Fruit fly (Drosophila melanogaster) whole organism, embryonic: Measurements from ENCODE around the gene Cad89D.
A peak's percentile ranks its signal among the peaks of the same experiment; 100 is the strongest.

Experiments used
- Asciz ChIP-seq: fragments of 200-800 bp; sonication (Bioruptor generic); optimal IDR thresholded peaks from 2 replicates; lab custom pipeline; 2017; ENCODE audit warnings: missing biosample characterization, mild to moderate bottlenecking, missing genetic modification characterization, missing genetic modification reagents
- Awh ChIP-seq: fragments of 200-800 bp; sonication (Bioruptor generic); IDR thresholded peaks from 2 replicates; pipeline ENCODE4, ENCODE4 v1.3.6; 2022; ENCODE audit warnings: missing biosample characterization, missing genetic modification characterization
- CG10321 ChIP-seq: fragments of 200-800 bp; sonication (Bioruptor generic); IDR thresholded peaks from 2 replicates; pipeline ENCODE4 v1.3.6; 2022; ENCODE audit warnings: missing biosample characterization, missing genetic modification characterization
- CG10431 ChIP-seq: fragments of 200-800 bp; sonication (Bioruptor generic); optimal IDR thresholded peaks from 3 replicates; lab custom pipeline; 2018; ENCODE audit warnings: missing biosample characterization, mild to moderate bottlenecking, missing genetic modification characterization
- CG10543 ChIP-seq: fragments of 200-800 bp; sonication (Bioruptor generic); optimal IDR thresholded peaks from 3 replicates; lab custom pipeline; 2017; ENCODE audit warnings: missing biosample characterization, mild to moderate bottlenecking, missing genetic modification characterization, moderate library complexity
- CG10979 ChIP-seq: fragments of 200-800 bp; sonication (Bioruptor generic); optimal IDR thresholded peaks from 2 replicates; lab custom pipeline; 2018; ENCODE audit warnings: missing biosample characterization, mild to moderate bottlenecking, missing genetic modification characterization, moderate library complexity
- CG12071 ChIP-seq: fragments of 200-800 bp; sonication (Bioruptor generic); optimal IDR thresholded peaks from 3 replicates; lab custom pipeline; 2018; ENCODE audit warnings: missing biosample characterization, mild to moderate bottlenecking, missing genetic modification characterization
- CG12942 ChIP-seq: fragments of 200-800 bp; sonication (Bioruptor generic); optimal IDR thresholded peaks from 3 replicates; lab custom pipeline; 2016; ENCODE audit warnings: missing biosample characterization, missing genetic modification characterization
- CG15479 ChIP-seq: fragments of 200-800 bp; sonication (Bioruptor generic); optimal IDR thresholded peaks from 3 replicates; lab custom pipeline; 2019; ENCODE audit warnings: missing biosample characterization, mild to moderate bottlenecking, missing genetic modification characterization, moderate library complexity
- CG16779 ChIP-seq: fragments of 200-800 bp; sonication (Bioruptor generic); IDR thresholded peaks from 2 replicates; pipeline ENCODE4 v1.3.6; 2022; ENCODE audit warnings: missing biosample characterization, missing genetic modification characterization
- CG16813 ChIP-seq: fragments of 200-800 bp; sonication (Bioruptor generic); IDR thresholded peaks from 3 replicates; pipeline ENCODE4 v1.3.6; 2022; ENCODE audit warnings: missing biosample characterization, missing genetic modification characterization; ENCODE audit not compliant: partially characterized antibody
- CG18619 ChIP-seq: fragments of 200-800 bp; sonication (Bioruptor generic); optimal IDR thresholded peaks from 3 replicates; lab custom pipeline; 2017; ENCODE audit warnings: missing biosample characterization, mild to moderate bottlenecking, missing genetic modification characterization
- CG2678 ChIP-seq: fragments of 200-800 bp; sonication (Bioruptor generic); optimal IDR thresholded peaks from 3 replicates; lab custom pipeline; 2019; ENCODE audit warnings: missing biosample characterization, mild to moderate bottlenecking, missing genetic modification characterization, moderate library complexity
- CG30020 ChIP-seq: fragments of 200-800 bp; optimal IDR thresholded peaks from 2 replicates; lab custom pipeline; 2019; ENCODE audit warnings: missing biosample characterization, mild to moderate bottlenecking, missing genetic modification characterization, moderate library complexity
- CG33213 ChIP-seq: fragments of 200-800 bp; sonication (Bioruptor generic); optimal IDR thresholded peaks from 3 replicates; lab custom pipeline; 2016; ENCODE audit warnings: missing biosample characterization, missing genetic modification characterization
- CG42726 ChIP-seq: fragments of 200-800 bp; sonication (Bioruptor generic); IDR thresholded peaks from 2 replicates; pipeline ENCODE4 v1.3.6; 2022; ENCODE audit warnings: missing biosample characterization, missing genetic modification characterization; ENCODE audit not compliant: partially characterized antibody
- CG4328 ChIP-seq: fragments of 200-800 bp; sonication (Bioruptor generic); optimal IDR thresholded peaks from 3 replicates; lab custom pipeline; 2017; ENCODE audit warnings: missing biosample characterization, missing genetic modification reagents, missing genetic modification characterization
- CG4404 ChIP-seq: fragments of 200-800 bp; sonication (Bioruptor generic); IDR thresholded peaks from 2 replicates; pipeline ENCODE4 v1.3.6; 2022; ENCODE audit warnings: missing biosample characterization, missing genetic modification characterization
- CG6175 ChIP-seq: fragments of 200-800 bp; sonication (Bioruptor generic); IDR thresholded peaks from 3 replicates; pipeline ENCODE4 v1.3.6; 2022; ENCODE audit warnings: missing biosample characterization, missing genetic modification characterization
- Dek ChIP-seq: fragments of 200-800 bp; sonication (Bioruptor generic); optimal IDR thresholded peaks from 3 replicates; lab custom pipeline; 2019; ENCODE audit warnings: missing biosample characterization, mild to moderate bottlenecking, missing genetic modification characterization, moderate library complexity
- Dfd ChIP-seq, 2 experiments: fragments of >200 bp; optimal IDR thresholded peaks; 2 replicates each; lab custom pipeline; 2017; ENCODE audit warnings: missing biosample characterization in 2 of 2, missing genetic modification characterization in 2 of 2
- ERR ChIP-seq: fragments of 200-800 bp; sonication (Bioruptor generic); optimal IDR thresholded peaks from 2 replicates; lab custom pipeline; 2016; ENCODE audit warnings: missing biosample characterization, missing genetic modification characterization
- Elba2 ChIP-seq: fragments of 200-800 bp; sonication (Bioruptor generic); optimal IDR thresholded peaks from 3 replicates; lab custom pipeline; 2016; ENCODE audit warnings: missing biosample characterization, missing genetic modification characterization
- Fer3 ChIP-seq: fragments of 200-800 bp; sonication (Bioruptor generic); optimal IDR thresholded peaks from 2 replicates; lab custom pipeline; 2018; ENCODE audit warnings: missing biosample characterization, mild to moderate bottlenecking, missing genetic modification characterization, moderate library complexity
- Hand ChIP-seq: fragments of 200-800 bp; sonication (Bioruptor generic); optimal IDR thresholded peaks from 2 replicates; lab custom pipeline; 2017; ENCODE audit warnings: mild to moderate bottlenecking, missing biosample characterization, missing genetic modification reagents, missing genetic modification characterization
- MESR4 ChIP-seq: fragments of 200-800 bp; sonication (Bioruptor generic); optimal IDR thresholded peaks from 2 replicates; lab custom pipeline; 2018; ENCODE audit warnings: missing biosample characterization, mild to moderate bottlenecking, missing genetic modification characterization, moderate library complexity
- Mad ChIP-seq: fragments of 200-800 bp; sonication (Bioruptor generic); optimal IDR thresholded peaks from 2 replicates; lab custom pipeline; 2016; ENCODE audit warnings: missing biosample characterization, missing genetic modification characterization
- Mrtf ChIP-seq: fragments of 200-800 bp; sonication (Bioruptor generic); IDR thresholded peaks from 3 replicates; pipeline ENCODE4 v1.3.6; 2022; ENCODE audit warnings: missing biosample characterization, missing genetic modification characterization
- PHDP ChIP-seq: fragments of 200-800 bp; sonication (Bioruptor generic); optimal IDR thresholded peaks from 3 replicates; lab custom pipeline; 2018; ENCODE audit warnings: missing biosample characterization, mild to moderate bottlenecking, missing genetic modification characterization, moderate library complexity
- Rfx ChIP-seq: fragments of 200-800 bp; sonication (Bioruptor generic); IDR thresholded peaks from 2 replicates; pipeline ENCODE4 v1.3.6; 2022; ENCODE audit warnings: missing biosample characterization, missing genetic modification characterization
- Sox100B ChIP-seq: fragments of 200-800 bp; sonication (Bioruptor generic); optimal IDR thresholded peaks from 3 replicates; lab custom pipeline; 2018; ENCODE audit warnings: missing biosample characterization, mild to moderate bottlenecking, missing genetic modification characterization
- ac ChIP-seq: fragments of 200-800 bp; sonication (Bioruptor generic); optimal IDR thresholded peaks from 3 replicates; lab custom pipeline; 2017; ENCODE audit warnings: missing biosample characterization, mild to moderate bottlenecking, missing genetic modification characterization
- az2 ChIP-seq: fragments of 200-800 bp; sonication (Bioruptor generic); optimal IDR thresholded peaks from 3 replicates; lab custom pipeline; 2016; ENCODE audit warnings: missing biosample characterization, missing genetic modification characterization
- da ChIP-seq: fragments of 200-800 bp; sonication (Bioruptor generic); optimal IDR thresholded peaks from 2 replicates; lab custom pipeline; 2016; ENCODE audit warnings: missing biosample characterization, missing genetic modification characterization
- eve ChIP-seq, 2 experiments: fragments of >200 bp; optimal IDR thresholded peaks; 2 replicates each; lab custom pipeline; 2017; ENCODE audit warnings: missing biosample characterization in 2 of 2, missing genetic modification characterization in 2 of 2
- h ChIP-seq: fragments of >200 bp; optimal IDR thresholded peaks from 2 replicates; lab custom pipeline; 2017
- inv ChIP-seq: fragments of 200-800 bp; sonication (Bioruptor generic); IDR thresholded peaks from 2 replicates; pipeline ENCODE4 v1.3.6; 2022; ENCODE audit warnings: missing biosample characterization, missing genetic modification characterization; ENCODE audit not compliant: partially characterized antibody
- kay ChIP-seq: fragments of 200-800 bp; sonication (Bioruptor generic); optimal IDR thresholded peaks from 2 replicates; lab custom pipeline; 2016; ENCODE audit warnings: missing biosample characterization, missing genetic modification characterization
- klu ChIP-seq: fragments of 200-800 bp; sonication (Bioruptor generic); IDR thresholded peaks from 2 replicates; pipeline ENCODE4 v1.3.6; 2022; ENCODE audit warnings: missing biosample characterization, missing genetic modification characterization
- prd ChIP-seq, 3 experiments: fragments of >200 bp in 2 of 3; fragments of 200-800 bp in 1 of 3; sonication (Bioruptor generic) in 1 of 3; optimal IDR thresholded peaks in 2 of 3; IDR thresholded peaks in 1 of 3; 2 replicates in 2 of 3; 3 replicates in 1 of 3; pipeline versions ENCODE4 v1.3.6 to Lab custom; 2017 to 2022; ENCODE audit warnings: missing biosample characterization in 1 of 3, missing genetic modification characterization in 1 of 3
- row ChIP-seq: fragments of 200-800 bp; sonication (Bioruptor generic); IDR thresholded peaks from 3 replicates; pipeline ENCODE4 v1.3.6; 2022; ENCODE audit warnings: missing biosample characterization, missing genetic modification characterization
- sens ChIP-seq: fragments of 200-800 bp; sonication (Bioruptor generic); peaks from one replicate; lab custom pipeline; 2016; ENCODE audit warnings: missing biosample characterization, missing genetic modification characterization
- sima ChIP-seq: fragments of 200-800 bp; sonication (Bioruptor generic); optimal IDR thresholded peaks from 2 replicates; lab custom pipeline; 2016; ENCODE audit warnings: missing biosample characterization, missing genetic modification characterization
- slou ChIP-seq: fragments of 200-800 bp; sonication (Bioruptor generic); optimal IDR thresholded peaks from 3 replicates; lab custom pipeline; 2016; ENCODE audit warnings: missing biosample characterization, missing genetic modification characterization
- sob ChIP-seq: fragments of 200-800 bp; sonication (Bioruptor generic); IDR thresholded peaks from 2 replicates; pipeline ENCODE4 v1.3.6; 2022; ENCODE audit warnings: missing biosample characterization, missing genetic modification characterization
- tgo ChIP-seq: fragments of 200-800 bp; sonication (Bioruptor generic); IDR thresholded peaks from 3 replicates; pipeline ENCODE4 v1.3.6; 2022; ENCODE audit warnings: missing biosample characterization, missing genetic modification characterization
- tll ChIP-seq, 2 experiments: fragments of 200-800 bp in 1 of 2; fragments of >200 bp in 1 of 2; sonication (Bioruptor generic) in 1 of 2; optimal IDR thresholded peaks; 2 replicates each; lab custom pipeline; 2017 to 2019; ENCODE audit warnings: missing biosample characterization in 2 of 2, missing genetic modification characterization in 2 of 2, mild to moderate bottlenecking in 1 of 2, moderate library complexity in 1 of 2
- tna ChIP-seq: fragments of 200-800 bp; sonication (Bioruptor generic); IDR thresholded peaks from 2 replicates; pipeline ENCODE4 v1.3.6; 2022; ENCODE audit warnings: missing biosample characterization, missing genetic modification characterization; ENCODE audit not compliant: partially characterized antibody
- trh ChIP-seq: fragments of 200-800 bp; sonication (Bioruptor generic); optimal IDR thresholded peaks from 2 replicates; lab custom pipeline; 2016; ENCODE audit warnings: missing biosample characterization, missing genetic modification characterization
- twi ChIP-seq: fragments of 200-800 bp; optimal IDR thresholded peaks from 2 replicates; lab custom pipeline; 2019; ENCODE audit warnings: missing biosample characterization, mild to moderate bottlenecking, missing genetic modification characterization, moderate library complexity

The Cad89D gene

dm6 chr3R:16442937-16443336 lies 52.3 kb downstream of the Cad89D start, which contains the start of the genes Ttc1 and CG14882 (continued):
- peak; percentile 79 for TF ChIP-seq Awh (GFP tag; lab: Robert Waterston, UW)
- TF ChIP-seq tll (GFP tag; optimal IDR thresholded peaks at IDR 0.05; lab: Kevin White, UChicago): peak in 1 of 2 experiments; percentile 36
- peak; percentile 42 for TF ChIP-seq Elba2 (GFP tag; lab: Kevin White, UChicago)
- TF ChIP-seq twi: peak; percentile 52
- TF ChIP-seq Fer3 (tag; lab: Kevin White, UChicago): peak; percentile 76
- peak; percentile 45; the same call in 1 of the 2 replicates for TF ChIP-seq tna
- peak; percentile 29; the same call in 1 of the 2 replicates for TF ChIP-seq CG4404 (GFP tag; lab: Robert Waterston, UW)
- TF ChIP-seq CG42726 (GFP tag; lab: Robert Waterston, UW): no peak
- no peak for TF ChIP-seq Asciz (GFP tag; lab: Kevin White, UChicago)
- no peak for TF ChIP-seq eve (GFP tag; optimal IDR thresholded peaks at IDR 0.05; lab: Kevin White, UChicago)
- TF ChIP-seq tgo (GFP tag; lab: Robert Waterston, UW): peak; percentile 93
- TF ChIP-seq CG10979 (tag; lab: Kevin White, UChicago): peak; percentile 74
- TF ChIP-seq CG12942 (GFP tag; lab: Kevin White, UChicago): peak; percentile 81
- TF ChIP-seq Mad (GFP tag; lab: Kevin White, UChicago): peak; percentile 86
- peak; percentile 74 for TF ChIP-seq slou (GFP tag; lab: Kevin White, UChicago)
- TF ChIP-seq CG12071 (GFP tag; lab: Kevin White, UChicago): no peak
- TF ChIP-seq kay (GFP tag; lab: Kevin White, UChicago): peak; percentile 77
- TF ChIP-seq CG10543: peak; percentile 70
- peak; percentile 62 for TF ChIP-seq Hand (GFP tag; lab: Kevin White, UChicago)
- TF ChIP-seq klu (GFP tag; lab: Robert Waterston, UW): peak; percentile 61
- peak; percentile 79 for TF ChIP-seq ERR
- TF ChIP-seq PHDP (tag; lab: Kevin White, UChicago): peak; percentile 87
- TF ChIP-seq CG16813: peak; percentile 43; the same call in 2 of the 3 replicates
- peak; percentile 73 for TF ChIP-seq CG10321 (GFP tag; lab: Robert Waterston, UW)
- TF ChIP-seq Rfx (GFP tag; lab: Robert Waterston, UW): peak; percentile 94
- TF ChIP-seq row (GFP tag; lab: Robert Waterston, UW): peak; percentile 95
- no peak for TF ChIP-seq CG15479 (GFP tag; lab: Kevin White, UChicago)
- peak; percentile 32 for TF ChIP-seq sima (GFP tag; lab: Kevin White, UChicago)
- TF ChIP-seq Sox100B (GFP tag; lab: Kevin White, UChicago): no peak
- peak; percentile 52 for TF ChIP-seq CG30020 (tag; lab: Kevin White, UChicago)
- peak; percentile 40 for TF ChIP-seq CG10431 (GFP tag; lab: Kevin White, UChicago)
- TF ChIP-seq CG18619: peak; percentile 72
- TF ChIP-seq trh (GFP tag; lab: Kevin White, UChicago): peak; percentile 74
- TF ChIP-seq sob: peak; percentile 88
- TF ChIP-seq MESR4 (GFP tag; lab: Kevin White, UChicago): peak; percentile 24
- TF ChIP-seq az2 (GFP tag; lab: Kevin White, UChicago): peak; percentile 90
- peak; percentile 98 for TF ChIP-seq sens (GFP tag; lab: Kevin White, UChicago)
- no peak for TF ChIP-seq CG2678 (tag; lab: Kevin White, UChicago)
- TF ChIP-seq prd (optimal IDR thresholded peaks at IDR 0.05; lab: Kevin White, UChicago): no peak
- TF ChIP-seq prd (GFP tag; IDR thresholded peaks at IDR 0.05; lab: Robert Waterston, UW): peak; percentile 84
- no peak for TF ChIP-seq Dfd (GFP tag; optimal IDR thresholded peaks at IDR 0.05; lab: Kevin White, UChicago)
- 0 out of 2 replicates have a peak, but pooled peaks have one; percentile 30 for TF ChIP-seq inv
- TF ChIP-seq Mrtf: peak; percentile 73; the same call in 2 of the 3 replicates
- peak; percentile 55 for TF ChIP-seq CG16779 (GFP tag; lab: Robert Waterston, UW)
- no peak for TF ChIP-seq h
- TF ChIP-seq ac (GFP tag; lab: Kevin White, UChicago): no peak
- peak; percentile 48 for TF ChIP-seq da (GFP tag; lab: Kevin White, UChicago)
- TF ChIP-seq CG33213 (GFP tag; lab: Kevin White, UChicago): peak; percentile 78
- TF ChIP-seq CG4328 (GFP tag; lab: Kevin White, UChicago): peak; percentile 38
- peak; percentile 67; the same call in 1 of the 3 replicates for TF ChIP-seq CG6175 (GFP tag; lab: Robert Waterston, UW)
- TF ChIP-seq Dek (tag; lab: Kevin White, UChicago): peak; percentile 73
